Fruit fly (Drosophila melanogaster) whole organism, embryonic: Measurements from ENCODE around the gene MsrA.
A peak's percentile ranks its signal among the peaks of the same experiment; 100 is the strongest.

Experiments used
- Aef1 ChIP-seq: fragments of 200-800 bp; sonication (Bioruptor generic); IDR thresholded peaks from 3 replicates; pipeline ENCODE4 v1.3.6; 2022; ENCODE audit warnings: missing biosample characterization, missing genetic modification characterization
- CG10147 ChIP-seq: fragments of 200-800 bp; sonication (Bioruptor generic); optimal IDR thresholded peaks from 2 replicates; lab custom pipeline; 2019; ENCODE audit warnings: missing biosample characterization, mild to moderate bottlenecking, missing genetic modification characterization, moderate library complexity
- CG10366 ChIP-seq: fragments of 200-800 bp; sonication (Bioruptor generic); IDR thresholded peaks from 2 replicates; pipeline ENCODE4 v1.3.6; 2022; ENCODE audit warnings: missing biosample characterization, missing genetic modification characterization
- CG11247 ChIP-seq: fragments of 200-800 bp; sonication (Bioruptor generic); IDR thresholded peaks from 2 replicates; pipeline ENCODE4 v1.3.6; 2022; ENCODE audit warnings: missing biosample characterization, missing genetic modification characterization
- CG12104 ChIP-seq: fragments of 200-800 bp; sonication (Bioruptor generic); optimal IDR thresholded peaks from 3 replicates; lab custom pipeline; 2016; ENCODE audit warnings: missing biosample characterization, missing genetic modification characterization
- CG15601 ChIP-seq: fragments of 200-800 bp; sonication (Bioruptor generic); optimal IDR thresholded peaks from 3 replicates; lab custom pipeline; 2019; ENCODE audit warnings: missing biosample characterization, mild to moderate bottlenecking, missing genetic modification characterization, moderate library complexity
- CG1603 ChIP-seq: fragments of 200-800 bp; sonication (Bioruptor generic); optimal IDR thresholded peaks from 2 replicates; lab custom pipeline; 2019; ENCODE audit warnings: missing biosample characterization, mild to moderate bottlenecking, missing genetic modification characterization, moderate library complexity
- CG17912 ChIP-seq: fragments of 200-800 bp; sonication (Bioruptor generic); optimal IDR thresholded peaks from 2 replicates; lab custom pipeline; 2018; ENCODE audit warnings: missing biosample characterization, mild to moderate bottlenecking, missing genetic modification characterization
- CG18011 ChIP-seq: fragments of 200-800 bp; sonication (Bioruptor generic); optimal IDR thresholded peaks from 2 replicates; lab custom pipeline; 2017; ENCODE audit warnings: missing biosample characterization, missing genetic modification characterization, mild to moderate bottlenecking, moderate library complexity, missing genotype
- CG18619 ChIP-seq: fragments of 200-800 bp; sonication (Bioruptor generic); optimal IDR thresholded peaks from 3 replicates; lab custom pipeline; 2017; ENCODE audit warnings: missing biosample characterization, mild to moderate bottlenecking, missing genetic modification characterization
- CG2116 ChIP-seq: fragments of 200-800 bp; sonication (Bioruptor generic); optimal IDR thresholded peaks from 3 replicates; lab custom pipeline; 2018; ENCODE audit warnings: missing biosample characterization, mild to moderate bottlenecking, missing genetic modification characterization
- CG2129 ChIP-seq: fragments of 200-800 bp; sonication (Bioruptor generic); IDR thresholded peaks from 2 replicates; pipeline ENCODE4 v1.3.6; 2022; ENCODE audit warnings: missing biosample characterization, missing genetic modification characterization; ENCODE audit not compliant: partially characterized antibody
- CG7987 ChIP-seq: fragments of 200-800 bp; sonication (Bioruptor generic); optimal IDR thresholded peaks from 2 replicates; lab custom pipeline; 2018; ENCODE audit warnings: missing biosample characterization, mild to moderate bottlenecking, missing genetic modification characterization, moderate library complexity
- CG8359 ChIP-seq: fragments of 200-800 bp; sonication (Bioruptor generic); optimal IDR thresholded peaks from 2 replicates; lab custom pipeline; 2017; ENCODE audit warnings: missing biosample characterization, mild to moderate bottlenecking, missing genetic modification characterization, borderline replicate concordance
- CG8478 ChIP-seq: fragments of >200 bp; optimal IDR thresholded peaks from 2 replicates; lab custom pipeline; 2018
- CG8765 ChIP-seq: fragments of 200-800 bp; sonication (Bioruptor generic); IDR thresholded peaks from 2 replicates; pipeline ENCODE4 v1.3.6; 2022; ENCODE audit warnings: missing biosample characterization, missing genetic modification characterization
- Dek ChIP-seq: fragments of 200-800 bp; sonication (Bioruptor generic); optimal IDR thresholded peaks from 3 replicates; lab custom pipeline; 2019; ENCODE audit warnings: missing biosample characterization, mild to moderate bottlenecking, missing genetic modification characterization, moderate library complexity
- Elba2 ChIP-seq: fragments of 200-800 bp; sonication (Bioruptor generic); optimal IDR thresholded peaks from 3 replicates; lab custom pipeline; 2016; ENCODE audit warnings: missing biosample characterization, missing genetic modification characterization
- HLH3B ChIP-seq: fragments of 200-800 bp; sonication (Bioruptor generic); IDR thresholded peaks from 2 replicates; pipeline ENCODE4 v1.3.6; 2022; ENCODE audit warnings: missing biosample characterization, missing genetic modification characterization
- Hey ChIP-seq: fragments of 200-800 bp; sonication (Bioruptor generic); optimal IDR thresholded peaks from 3 replicates; lab custom pipeline; 2018; ENCODE audit warnings: missing biosample characterization, mild to moderate bottlenecking, missing genetic modification characterization
- Max ChIP-seq: fragments of 200-800 bp; sonication (Bioruptor generic); optimal IDR thresholded peaks from 2 replicates; lab custom pipeline; 2016; ENCODE audit warnings: missing biosample characterization, mild to moderate bottlenecking, missing genetic modification characterization
- NK7.1 ChIP-seq: fragments of 200-800 bp; sonication (Bioruptor generic); optimal IDR thresholded peaks from 3 replicates; lab custom pipeline; 2016; ENCODE audit warnings: missing biosample characterization, missing genetic modification characterization
- Neu2 ChIP-seq: fragments of 200-800 bp; sonication (Bioruptor generic); optimal IDR thresholded peaks from 3 replicates; lab custom pipeline; 2016; ENCODE audit warnings: missing biosample characterization, missing genetic modification characterization, borderline replicate concordance
- Oli ChIP-seq: fragments of 200-800 bp; sonication (Bioruptor generic); optimal IDR thresholded peaks from 2 replicates; lab custom pipeline; 2018; ENCODE audit warnings: missing biosample characterization, mild to moderate bottlenecking, missing genetic modification characterization, moderate library complexity
- Opbp ChIP-seq: fragments of 200-800 bp; sonication (Bioruptor generic); IDR thresholded peaks from 3 replicates; pipeline ENCODE4 v1.3.6; 2022; ENCODE audit warnings: missing biosample characterization, missing genetic modification characterization; ENCODE audit not compliant: partially characterized antibody
- Pdp1 ChIP-seq, 2 experiments: fragments of 200-800 bp; sonication (Bioruptor generic); optimal IDR thresholded peaks; 3 replicates each; lab custom pipeline; 2016; ENCODE audit warnings: missing biosample characterization in 2 of 2, missing genetic modification characterization in 2 of 2, mild to moderate bottlenecking in 1 of 2, moderate library complexity in 1 of 2
- Rfx ChIP-seq: fragments of 200-800 bp; sonication (Bioruptor generic); IDR thresholded peaks from 2 replicates; pipeline ENCODE4 v1.3.6; 2022; ENCODE audit warnings: missing biosample characterization, missing genetic modification characterization
- bab2 ChIP-seq: fragments of 200-800 bp; sonication (Bioruptor generic); optimal IDR thresholded peaks from 2 replicates; lab custom pipeline; 2016; ENCODE audit warnings: missing biosample characterization, missing genetic modification characterization
- btn ChIP-seq: fragments of 200-800 bp; sonication (Bioruptor generic); optimal IDR thresholded peaks from 2 replicates; lab custom pipeline; 2016; ENCODE audit warnings: missing biosample characterization, missing genetic modification characterization
- cato ChIP-seq: fragments of 200-800 bp; sonication (Bioruptor generic); optimal IDR thresholded peaks from 2 replicates; lab custom pipeline; 2016; ENCODE audit warnings: missing biosample characterization, missing genetic modification characterization, borderline replicate concordance
- dpn ChIP-seq, 2 experiments: fragments of 200-800 bp; sonication (Bioruptor generic); optimal IDR thresholded peaks; 3 replicates each; lab custom pipeline; 2016; ENCODE audit warnings: missing biosample characterization in 2 of 2, missing genetic modification characterization in 2 of 2
- dysf ChIP-seq: fragments of 200-800 bp; sonication (Bioruptor generic); IDR thresholded peaks from 3 replicates; pipeline ENCODE4 v1.3.6; 2022; ENCODE audit warnings: missing biosample characterization, missing genetic modification characterization
- esg ChIP-seq: fragments of 200-800 bp; sonication (Bioruptor generic); conservative IDR thresholded peaks from 2 replicates; pipeline ENCODE4 v1.3.6; 2022; ENCODE audit warnings: missing biosample characterization, missing genetic modification characterization
- gcm ChIP-seq: fragments of 200-800 bp; sonication (Bioruptor generic); optimal IDR thresholded peaks from 2 replicates; lab custom pipeline; 2019; ENCODE audit warnings: missing biosample characterization, mild to moderate bottlenecking, missing genetic modification characterization, moderate library complexity
- gt ChIP-seq: fragments of 200-800 bp; sonication (Bioruptor generic); IDR thresholded peaks from 2 replicates; pipeline ENCODE4 v1.3.6; 2022; ENCODE audit warnings: missing biosample characterization, missing genetic modification characterization
- klu ChIP-seq: fragments of 200-800 bp; sonication (Bioruptor generic); IDR thresholded peaks from 2 replicates; pipeline ENCODE4 v1.3.6; 2022; ENCODE audit warnings: missing biosample characterization, missing genetic modification characterization
- pita ChIP-seq: fragments of 200-800 bp; sonication (Bioruptor generic); optimal IDR thresholded peaks from 2 replicates; lab custom pipeline; 2017; ENCODE audit warnings: missing biosample characterization, mild to moderate bottlenecking, missing genetic modification characterization
- psq ChIP-seq: fragments of 200-800 bp; sonication (Bioruptor generic); optimal IDR thresholded peaks from 2 replicates; lab custom pipeline; 2017; ENCODE audit warnings: missing biosample characterization, missing genetic modification characterization
- pzg ChIP-seq: fragments of 200-800 bp; sonication (Bioruptor generic); optimal IDR thresholded peaks from 3 replicates; lab custom pipeline; 2018; ENCODE audit warnings: missing biosample characterization, mild to moderate bottlenecking, missing genetic modification characterization, moderate library complexity
- sc ChIP-seq, 3 experiments: fragments of >200 bp in 2 of 3; fragments of 200-800 bp in 1 of 3; sonication (Bioruptor generic) in 1 of 3; optimal IDR thresholded peaks; 2 replicates in 2 of 3; 3 replicates in 1 of 3; lab custom pipeline; 2017; ENCODE audit warnings: mild to moderate bottlenecking in 1 of 3, missing biosample characterization in 1 of 3, missing genetic modification characterization in 1 of 3, missing genetic modification reagents in 1 of 3
- scrt ChIP-seq: fragments of 200-800 bp; sonication (Bioruptor generic); optimal IDR thresholded peaks from 2 replicates; lab custom pipeline; 2018; ENCODE audit warnings: missing biosample characterization, mild to moderate bottlenecking, missing genetic modification characterization, moderate library complexity
- seq ChIP-seq: fragments of 200-800 bp; sonication (Bioruptor generic); IDR thresholded peaks from 2 replicates; pipeline ENCODE4 v1.3.6; 2022; ENCODE audit warnings: missing biosample characterization, missing genetic modification characterization
- shn ChIP-seq: fragments of 200-800 bp; sonication (Bioruptor generic); optimal IDR thresholded peaks from 3 replicates; lab custom pipeline; 2016; ENCODE audit warnings: missing biosample characterization, missing genetic modification characterization
- sisA ChIP-seq: fragments of 200-800 bp; sonication (Bioruptor generic); IDR thresholded peaks from 2 replicates; pipeline ENCODE4 v1.3.6; 2022; ENCODE audit warnings: missing biosample characterization, missing genetic modification characterization
- ssp ChIP-seq: fragments of 200-800 bp; sonication (Bioruptor generic); IDR thresholded peaks from 2 replicates; pipeline ENCODE4 v1.3.6; 2022; ENCODE audit warnings: missing biosample characterization, missing genetic modification characterization
- toy ChIP-seq: fragments of 200-800 bp; sonication (Bioruptor generic); IDR thresholded peaks from 2 replicates; pipeline ENCODE4 v1.3.6; 2022; ENCODE audit warnings: missing biosample characterization, missing genetic modification characterization
- twi ChIP-seq: fragments of 200-800 bp; optimal IDR thresholded peaks from 2 replicates; lab custom pipeline; 2019; ENCODE audit warnings: missing biosample characterization, mild to moderate bottlenecking, missing genetic modification characterization, moderate library complexity
- zen ChIP-seq: fragments of 200-800 bp; sonication (Bioruptor generic); optimal IDR thresholded peaks from 3 replicates; lab custom pipeline; 2018; ENCODE audit warnings: missing biosample characterization, mild to moderate bottlenecking, missing genetic modification characterization, moderate library complexity
- zfh1 ChIP-seq: fragments of 200-800 bp; sonication (Bioruptor generic); IDR thresholded peaks from 3 replicates; pipeline ENCODE4 v1.3.6; 2022; ENCODE audit warnings: missing biosample characterization, missing genetic modification characterization

Gene MsrA

DNA sequence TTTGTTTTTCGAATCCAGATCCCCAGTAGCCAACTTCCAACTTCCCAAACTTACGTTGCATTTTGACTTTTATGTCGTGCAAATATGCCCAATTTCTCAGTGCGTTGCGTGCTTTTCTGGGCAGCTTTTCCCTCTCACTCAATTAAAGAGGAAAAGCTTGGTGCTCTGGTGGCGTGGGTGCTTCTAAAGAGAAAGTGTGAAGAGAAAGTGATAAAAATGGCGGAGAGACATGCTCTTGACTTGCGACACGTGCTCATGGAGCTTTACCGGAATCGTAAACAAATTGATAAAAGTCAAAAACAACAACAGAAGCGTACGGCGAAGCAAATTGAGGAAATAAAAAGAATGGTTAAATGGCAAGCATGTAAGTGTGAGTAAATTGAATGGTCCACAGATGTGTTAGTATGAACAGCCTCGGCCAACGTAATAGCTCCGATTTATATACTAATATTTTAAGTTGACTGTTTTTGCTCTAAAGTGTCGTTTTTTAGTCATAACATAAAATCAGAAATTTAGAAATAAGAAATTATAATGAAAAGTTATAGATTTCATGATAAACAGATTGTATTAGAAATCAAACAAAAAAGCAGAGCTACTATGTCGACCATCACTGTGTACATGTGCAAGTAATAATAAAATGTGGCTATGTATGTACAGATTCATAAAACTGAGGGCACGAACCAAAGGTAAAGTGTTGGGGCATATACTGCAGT lies 16.8 kb upstream of the MsrA start (continued):
- TF ChIP-seq Dek (tag; lab: Kevin White, UChicago) = no peak
- no peak for TF ChIP-seq CG2129 (GFP tag; lab: Robert Waterston, UW)
- peak; percentile 15 for TF ChIP-seq CG15601 (tag; lab: Kevin White, UChicago)
- TF ChIP-seq CG17912 (GFP tag; lab: Kevin White, UChicago) = no peak
- TF ChIP-seq Oli (tag; lab: Kevin White, UChicago) = peak; percentile 35
- TF ChIP-seq esg (GFP tag; lab: Robert Waterston, UW) = no peak
- TF ChIP-seq gt (GFP tag; lab: Robert Waterston, UW) = no peak
- no peak for TF ChIP-seq twi (tag; lab: Kevin White, UChicago)
- peak in 1 of 2 experiments; percentile 0 for TF ChIP-seq Pdp1 (GFP tag; optimal IDR thresholded peaks at IDR 0.05; lab: Kevin White, UChicago)
- no peak for TF ChIP-seq ssp
- TF ChIP-seq psq (GFP tag; lab: Kevin White, UChicago) = no peak
- TF ChIP-seq CG1603 (tag; lab: Kevin White, UChicago) = peak; percentile 16
- TF ChIP-seq btn (GFP tag; lab: Kevin White, UChicago) = no peak
- no peak for TF ChIP-seq bab2 (GFP tag; lab: Kevin White, UChicago)
- TF ChIP-seq shn (GFP tag; lab: Kevin White, UChicago) = no peak
- TF ChIP-seq CG8478 (lab: Kevin White, UChicago) = no peak
- no peak for TF ChIP-seq CG7987 (GFP tag; lab: Kevin White, UChicago)
- TF ChIP-seq sisA = peak; percentile 43; the same call in 1 of the 2 replicates
- peak; percentile 13 for TF ChIP-seq CG8359 (GFP tag; lab: Kevin White, UChicago)
- no peak for TF ChIP-seq CG18011
- TF ChIP-seq dpn (GFP tag; optimal IDR thresholded peaks at IDR 0.05; lab: Kevin White, UChicago) = no peak
- TF ChIP-seq pzg (GFP tag; lab: Kevin White, UChicago) = no peak
- peak; percentile 58; the same call in 1 of the 2 replicates for TF ChIP-seq seq (GFP tag; lab: Robert Waterston, UW)
- no peak for TF ChIP-seq HLH3B (GFP tag; lab: Robert Waterston, UW)
- peak; percentile 32 for TF ChIP-seq Max
- no peak for TF ChIP-seq toy (GFP tag; lab: Robert Waterston, UW)
- no peak for TF ChIP-seq gcm (GFP tag; lab: Kevin White, UChicago)
- TF ChIP-seq NK7.1 (GFP tag; lab: Kevin White, UChicago) = no peak
- no peak for TF ChIP-seq Opbp
- TF ChIP-seq CG10147 = peak; percentile 15
- no peak for TF ChIP-seq cato
- TF ChIP-seq Rfx (GFP tag; lab: Robert Waterston, UW) = no peak
- TF ChIP-seq zfh1 (GFP tag; lab: Robert Waterston, UW) = no peak
- no peak for TF ChIP-seq Hey (tag; lab: Kevin White, UChicago)
- TF ChIP-seq CG8765 (GFP tag; lab: Robert Waterston, UW) = no peak
- TF ChIP-seq CG18619 = no peak
- TF ChIP-seq Aef1 (GFP tag; lab: Robert Waterston, UW) = peak; percentile 23; the same call in 2 of the 3 replicates
- no peak for TF ChIP-seq Neu2 (GFP tag; lab: Kevin White, UChicago)
- TF ChIP-seq sc (optimal IDR thresholded peaks at IDR 0.05; lab: Kevin White, UChicago) = no peak
- no peak for TF ChIP-seq sc (GFP tag; optimal IDR thresholded peaks at IDR 0.05; lab: Kevin White, UChicago)
- TF ChIP-seq zen (tag; lab: Kevin White, UChicago) = no peak
- no peak for TF ChIP-seq klu
- no peak for TF ChIP-seq CG2116
- no peak for TF ChIP-seq Elba2 (GFP tag; lab: Kevin White, UChicago)
- TF ChIP-seq dysf (GFP tag; lab: Robert Waterston, UW) = no peak
- no peak; the same call in 1 of the 2 replicates for TF ChIP-seq CG10366
- TF ChIP-seq pita (GFP tag; lab: Kevin White, UChicago) = no peak
- peak; percentile 16 for TF ChIP-seq CG12104 (GFP tag; lab: Kevin White, UChicago)
- TF ChIP-seq CG11247 = no peak
- no peak for TF ChIP-seq scrt (GFP tag; lab: Kevin White, UChicago)
